Worm (Caenorhabditis elegans) whole organism, L4 larva: ENCODE measurements around the gene nhr-184.

Experiments
- D1046.2 ChIP-seq: fragments of 200-800 bp; sonication (Bioruptor generic); IDR thresholded peaks from 2 replicates; pipeline ENCODE4 v1.3.6; 2022; ENCODE audit warnings: missing genetic modification characterization, missing compliant biosample characterization
- F37D6.2 ChIP-seq: sonication (generic microtip); optimal IDR thresholded peaks from 2 replicates; lab custom pipeline; 2016; ENCODE audit warnings: mild to moderate bottlenecking, missing genetic modification characterization, missing compliant biosample characterization
- R02D3.7 ChIP-seq: fragments of 150-350 bp; sonication (generic microtip); optimal IDR thresholded peaks from 3 replicates; lab custom pipeline; 2014; ENCODE audit warnings: missing biosample characterization, missing genetic modification characterization
- Y105C5A.15 ChIP-seq: fragments of 200-800 bp; sonication (Bioruptor generic); IDR thresholded peaks from 2 replicates; pipeline ENCODE4 v1.3.6; 2022; ENCODE audit warnings: missing genetic modification characterization, missing compliant biosample characterization
- Y48G9A.11 ChIP-seq: fragments of 200-800 bp; sonication (Bioruptor generic); IDR thresholded peaks from 2 replicates; pipeline ENCODE4 v1.3.6; 2022; ENCODE audit warnings: missing genetic modification reagents, missing genetic modification characterization, missing compliant biosample characterization
- Y75B8A.6 ChIP-seq: fragments of 200-800 bp; sonication (Bioruptor generic); IDR thresholded peaks from 2 replicates; pipeline ENCODE4 v1.3.6; 2022; ENCODE audit warnings: missing genetic modification reagents, missing genetic modification characterization, missing compliant biosample characterization
- aha-1 ChIP-seq: fragments of 150-350 bp; peaks from one replicate; lab custom pipeline; 2014; ENCODE audit warnings: missing biosample characterization, missing genetic modification characterization
- aly-2 ChIP-seq: sonication (generic microtip); optimal IDR thresholded peaks from 2 replicates; lab custom pipeline; 2018; ENCODE audit warnings: missing biosample characterization, missing genetic modification characterization
- ceh-20 ChIP-seq: fragments of 200-800 bp; sonication (Bioruptor generic); IDR thresholded peaks from 2 replicates; pipeline ENCODE4 v1.3.6; 2022; ENCODE audit warnings: missing genetic modification reagents, missing genetic modification characterization, missing compliant biosample characterization
- ceh-28 ChIP-seq: fragments of 150-350 bp; optimal IDR thresholded peaks from 2 replicates; lab custom pipeline; 2014; ENCODE audit warnings: missing biosample characterization, missing genetic modification reagents, missing genetic modification characterization
- ceh-44 ChIP-seq: fragments of 200-800 bp; sonication (Bioruptor generic); IDR thresholded peaks from 2 replicates; pipeline ENCODE4 v1.3.6; 2022; ENCODE audit warnings: missing genetic modification reagents, missing genetic modification characterization, missing compliant biosample characterization
- ceh-62 ChIP-seq: sonication (generic microtip); optimal IDR thresholded peaks from 2 replicates; lab custom pipeline; 2017; ENCODE audit warnings: missing biosample characterization, missing genetic modification characterization
- cey-2 ChIP-seq: sonication (generic microtip); optimal IDR thresholded peaks from 3 replicates; lab custom pipeline; 2017; ENCODE audit warnings: missing genetic modification characterization, mild to moderate bottlenecking, missing compliant biosample characterization, antibody characterized with exemption, borderline replicate concordance; ENCODE audit not compliant: insufficient read depth
- daf-12 ChIP-seq: fragments of 150-350 bp; optimal IDR thresholded peaks from 2 replicates; lab custom pipeline; 2014; ENCODE audit warnings: missing biosample characterization, missing genetic modification reagents, missing genetic modification characterization
- daf-16 ChIP-seq, 3 experiments: sonication (generic microtip); optimal IDR thresholded peaks; 2 replicates each; lab custom pipeline; 2016 to 2017; ENCODE audit warnings: missing genetic modification characterization in 3 of 3, missing genetic modification reagents in 3 of 3, mild to moderate bottlenecking in 2 of 3, missing compliant biosample characterization in 2 of 3, missing biosample characterization in 1 of 3, moderate library complexity in 1 of 3
- dmd-6 ChIP-seq: fragments of 200-800 bp; sonication (Bioruptor generic); IDR thresholded peaks from 2 replicates; pipeline ENCODE4 v1.3.6; 2022; ENCODE audit warnings: missing genetic modification reagents, missing genetic modification characterization, missing compliant biosample characterization
- dpl-1 ChIP-seq: fragments of 150-350 bp; optimal IDR thresholded peaks from 2 replicates; lab custom pipeline; 2014; ENCODE audit warnings: missing biosample characterization, missing genetic modification reagents, missing genetic modification characterization
- egl-43 ChIP-seq: fragments of 200-800 bp; sonication (Bioruptor generic); IDR thresholded peaks from 2 replicates; pipeline ENCODE4 v1.3.6; 2022; ENCODE audit warnings: missing genetic modification reagents, missing genetic modification characterization, missing compliant biosample characterization
- fkh-10 ChIP-seq: fragments of 150-350 bp; optimal IDR thresholded peaks from 2 replicates; lab custom pipeline; 2014; ENCODE audit warnings: missing biosample characterization, missing genetic modification reagents, missing genetic modification characterization
- fos-1 ChIP-seq: fragments of 150-350 bp; optimal IDR thresholded peaks from 2 replicates; lab custom pipeline; 2014; ENCODE audit warnings: missing biosample characterization, missing genetic modification characterization
- hlh-30 ChIP-seq: sonication (generic microtip); optimal IDR thresholded peaks from 2 replicates; lab custom pipeline; 2017; ENCODE audit warnings: antibody characterized with exemption, mild to moderate bottlenecking, missing genetic modification characterization, missing compliant biosample characterization; ENCODE audit not compliant: insufficient read depth
- jun-1 ChIP-seq: fragments of 150-350 bp; optimal IDR thresholded peaks from 2 replicates; lab custom pipeline; 2014; ENCODE audit warnings: missing biosample characterization, missing genetic modification reagents, missing genetic modification characterization
- lin-13 ChIP-seq: fragments of 150-350 bp; optimal IDR thresholded peaks from 2 replicates; lab custom pipeline; 2014; ENCODE audit warnings: missing biosample characterization, missing genetic modification reagents, missing genetic modification characterization
- lin-39 ChIP-seq: fragments of 150-350 bp; optimal IDR thresholded peaks from 2 replicates; lab custom pipeline; 2014; ENCODE audit warnings: missing biosample characterization, missing genetic modification reagents, missing genetic modification characterization
- lir-3 ChIP-seq: sonication (generic microtip); optimal IDR thresholded peaks from 2 replicates; lab custom pipeline; 2016; ENCODE audit warnings: mild to moderate bottlenecking, missing genetic modification characterization, missing compliant biosample characterization
- madf-5 ChIP-seq, 2 experiments: fragments of 200-800 bp; sonication (Bioruptor generic); IDR thresholded peaks; 2 replicates each; pipeline ENCODE4 v1.3.6; 2022; ENCODE audit warnings: missing compliant biosample characterization in 2 of 2, missing genetic modification characterization in 2 of 2
- mxl-3 ChIP-seq: fragments of 200-800 bp; sonication (Bioruptor generic); optimal IDR thresholded peaks from 2 replicates; lab custom pipeline; 2018; ENCODE audit warnings: mild to moderate bottlenecking, missing genetic modification characterization, missing compliant biosample characterization
- nhr-102 ChIP-seq: sonication (generic microtip); optimal IDR thresholded peaks from 2 replicates; lab custom pipeline; 2016; ENCODE audit warnings: mild to moderate bottlenecking, missing genetic modification characterization, moderate library complexity, missing compliant biosample characterization
- nhr-28 ChIP-seq: fragments of 150-350 bp; optimal IDR thresholded peaks from 2 replicates; lab custom pipeline; 2014; ENCODE audit warnings: missing biosample characterization, missing genetic modification characterization
- nhr-48 ChIP-seq: sonication (generic microtip); optimal IDR thresholded peaks from 2 replicates; lab custom pipeline; 2016; ENCODE audit warnings: mild to moderate bottlenecking, missing genetic modification characterization, missing compliant biosample characterization
- nhr-6 ChIP-seq: fragments of 150-350 bp; optimal IDR thresholded peaks from 2 replicates; lab custom pipeline; 2014; ENCODE audit warnings: missing biosample characterization, missing genetic modification characterization
- nhr-77 ChIP-seq: fragments of 150-350 bp; optimal IDR thresholded peaks from 2 replicates; lab custom pipeline; 2014; ENCODE audit warnings: missing biosample characterization, missing genetic modification characterization
- set-16 ChIP-seq: fragments of 200-800 bp; sonication (Bioruptor generic); IDR thresholded peaks from 2 replicates; pipeline ENCODE4 v1.3.6; 2022; ENCODE audit warnings: missing genetic modification reagents, missing genetic modification characterization, missing compliant biosample characterization
- unc-130 ChIP-seq: sonication (generic microtip); optimal IDR thresholded peaks from 2 replicates; lab custom pipeline; 2016; ENCODE audit warnings: missing genetic modification reagents, missing genetic modification characterization, missing compliant biosample characterization
- zfp-2 ChIP-seq: sonication (generic microtip); optimal IDR thresholded peaks from 2 replicates; lab custom pipeline; 2016; ENCODE audit warnings: mild to moderate bottlenecking, missing genetic modification characterization, missing compliant biosample characterization
- zfp-3 ChIP-seq: fragments of 200-800 bp; sonication (Bioruptor generic); conservative IDR thresholded peaks from 2 replicates; pipeline ENCODE4 v1.3.6; 2022; ENCODE audit warnings: missing genetic modification reagents, missing genetic modification characterization, missing compliant biosample characterization
- ztf-11 ChIP-seq: fragments of 150-350 bp; optimal IDR thresholded peaks from 2 replicates; lab custom pipeline; 2014; ENCODE audit warnings: missing biosample characterization, missing genetic modification characterization

nhr-184 gene

ce11 chrV:2190383-2190782 is 23.9 kb downstream of the nhr-184 start:
- no peak for TF ChIP-seq nhr-48 (tag; lab: Kevin White, UChicago)
- TF ChIP-seq Y48G9A.11 (GFP tag; lab: Robert Waterston, UW): peak; percentile 71; the same call in 1 of the 2 replicates
- peak; percentile 70 for TF ChIP-seq egl-43
- TF ChIP-seq set-16 (GFP tag; lab: Robert Waterston, UW): peak; percentile 91
- 0 out of 2 replicates have a peak, but pooled peaks have one; percentile 41 for TF ChIP-seq D1046.2 (GFP tag; lab: Robert Waterston, UW)

- TF ChIP-seq madf-5 (GFP tag; IDR thresholded peaks at IDR 0.05; lab: Robert Waterston, UW) (no peak), Y105C5A.15 (GFP tag; lab: Robert Waterston, UW) (no peak), lin-13 (GFP tag; lab: Kevin White, UChicago) (no peak), fkh-10 (GFP tag; lab: Kevin White, UChicago) (no peak), zfp-2 (tag; lab: Kevin White, UChicago) (no peak), aha-1 (tag; lab: Kevin White, UChicago) (no peak), nhr-6 (tag; lab: Kevin White, UChicago) (no peak)
Observed at ce11 chrV:2187864-2188345, 26.4 kb downstream of the nhr-184 start, which contains the start of gene Y5H2B.3. Gene Y5H2B.3 (plus strand): TSS chrV:2188295.

ce11 chrV:2185486-2185885 is 28.8 kb downstream of the nhr-184 start:
- TF ChIP-seq nhr-77 (tag; lab: Kevin White, UChicago) (no peak), nhr-28 (no peak), mxl-3 (GFP tag; lab: Kevin White, UChicago) (no peak), set-16 (GFP tag; lab: Robert Waterston, UW) (0 out of 2 replicates have a peak, but pooled peaks have one; percentile 32), aha-1 (tag; lab: Kevin White, UChicago) (peak; percentile 62), ceh-44 (GFP tag; lab: Robert Waterston, UW) (no peak), fos-1 (no peak)

ce11 chrV:2183162-2183561 is 31.1 kb downstream of the nhr-184 start, which contains the start of gene cyp-33C2:
Gene cyp-33C2 (plus strand): TSS chrV:2183488.
- TF ChIP-seq Y75B8A.6 (GFP tag; lab: Robert Waterston, UW): no peak
- peak; percentile 93 for TF ChIP-seq nhr-28
- no peak for TF ChIP-seq daf-16 (GFP tag; optimal IDR thresholded peaks at IDR 0.05; lab: Kevin White, UChicago)
- peak; percentile 25 for TF ChIP-seq daf-16 (tag; optimal IDR thresholded peaks at IDR 0.05; lab: Kevin White, UChicago)
- no peak for TF ChIP-seq lin-39 (tag; lab: Kevin White, UChicago)
- TF ChIP-seq ceh-28 (tag; lab: Kevin White, UChicago): no peak
- TF ChIP-seq daf-12 (tag; lab: Kevin White, UChicago): no peak
- TF ChIP-seq dmd-6 (GFP tag; lab: Robert Waterston, UW): peak; percentile 61

ce11 chrV:2181738-2182137 is 32.5 kb downstream of the nhr-184 start, which contains the start of gene srbc-16:
Gene srbc-16 (plus strand): TSS chrV:2182038.
- no peak for TF ChIP-seq dpl-1 (GFP tag; lab: Kevin White, UChicago)
- no peak for TF ChIP-seq F37D6.2 (tag; lab: Kevin White, UChicago)
- no peak for TF ChIP-seq nhr-102 (tag; lab: Kevin White, UChicago)
- no peak for TF ChIP-seq cey-2 (tag; lab: Kevin White, UChicago)
- no peak for TF ChIP-seq unc-130
- no peak for TF ChIP-seq lir-3 (tag; lab: Kevin White, UChicago)
- TF ChIP-seq ceh-20 (GFP tag; lab: Robert Waterston, UW): no peak
- no peak for TF ChIP-seq ceh-62 (tag; lab: Kevin White, UChicago)

ce11 chrV:2179214-2179613 is 35.1 kb downstream of the nhr-184 start, which contains the start of gene cyp-33C1:
Gene cyp-33C1 (plus strand): TSS chrV:2179514.
- TF ChIP-seq nhr-28 (peak; percentile 54), R02D3.7 (tag; lab: Kevin White, UChicago) (no peak), aly-2 (no peak), ceh-44 (GFP tag; lab: Robert Waterston, UW) (no peak), hlh-30 (tag; lab: Kevin White, UChicago) (no peak), ztf-11 (no peak), zfp-3 (GFP tag; lab: Robert Waterston, UW) (no peak), jun-1 (tag; lab: Kevin White, UChicago) (no peak)
